Worm (Caenorhabditis elegans) whole organism, L4/young adult: ENCODE measurements around the gene mth-1.

Experiments used
- W03F9.2 ChIP-seq: fragments of 150-350 bp; optimal IDR thresholded peaks from 2 replicates; lab custom pipeline; 2014; ENCODE audit warnings: missing biosample characterization, missing genetic modification characterization
- dao-5 ChIP-seq: sonication (generic microtip); optimal IDR thresholded peaks from 2 replicates; lab custom pipeline; 2016; ENCODE audit warnings: missing genotype, missing genetic modification characterization, moderate library complexity, missing compliant biosample characterization
- him-1 ChIP-seq: sonication (generic microtip); optimal IDR thresholded peaks from 2 replicates; lab custom pipeline; 2016; ENCODE audit warnings: missing genotype, missing genetic modification reagents, missing genetic modification characterization, missing compliant biosample characterization

ce11 chrII:4186364-4186763, 17.2 kb downstream of the mth-1 start, which contains the start of gene cpna-1:
- TF ChIP-seq him-1 (tag; lab: Kevin White, UChicago) (no peak), W03F9.2 (tag; lab: Kevin White, UChicago) (no peak), dao-5 (tag; lab: Kevin White, UChicago) (no peak)
